Worm (Caenorhabditis elegans): ENCODE results near the gene C25G4.7.
"Not testable (repeated sequence)": the region's sequence is repeated elsewhere in the genome, so short reads cannot be mapped to it uniquely, and the experiment has no call there.

Gene C25G4.7

DNA sequence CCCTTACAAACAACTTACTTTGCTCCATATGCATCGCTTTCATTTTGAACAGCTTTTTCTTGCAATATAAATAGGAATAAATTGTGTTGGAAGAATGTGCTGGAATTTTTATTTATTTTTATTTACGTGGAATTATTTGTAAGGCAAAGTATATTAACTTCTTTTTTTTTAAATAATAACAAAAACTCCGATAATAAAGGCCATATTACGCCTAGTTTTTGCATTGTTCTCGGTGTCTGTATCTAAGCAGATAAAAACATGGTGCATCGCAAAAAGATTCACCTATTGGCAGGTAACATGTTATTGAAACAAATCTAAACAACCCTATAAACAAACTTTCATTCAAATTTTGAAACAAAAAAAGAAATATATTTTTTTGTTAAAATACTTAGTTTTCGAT lies 6.7 kb downstream of the C25G4.7 start, which contains the start of gene C25G4.8:
Gene C25G4.8, minus strand, starts transcription at position 101 of the 400 bp plus-strand sequence.
- TF ChIP-seq F13H6.1 (tag; optimal IDR thresholded peaks at IDR 0.05): no peak
- TF ChIP-seq K02D7.2 (tag; optimal IDR thresholded peaks at IDR 0.05): no peak
- no peak for TF ChIP-seq rnt-1 (tag; optimal IDR thresholded peaks at IDR 0.05)
- no peak for TF ChIP-seq ceh-14 (tag; optimal IDR thresholded peaks at IDR 0.05)
- TF ChIP-seq tbx-2 (tag; optimal IDR thresholded peaks at IDR 0.05): no peak
- no peak for TF ChIP-seq hlh-8 (tag; optimal IDR thresholded peaks at IDR 0.05)
- no peak for TF ChIP-seq sdc-2 (tag; optimal IDR thresholded peaks at IDR 0.05)

DNA sequence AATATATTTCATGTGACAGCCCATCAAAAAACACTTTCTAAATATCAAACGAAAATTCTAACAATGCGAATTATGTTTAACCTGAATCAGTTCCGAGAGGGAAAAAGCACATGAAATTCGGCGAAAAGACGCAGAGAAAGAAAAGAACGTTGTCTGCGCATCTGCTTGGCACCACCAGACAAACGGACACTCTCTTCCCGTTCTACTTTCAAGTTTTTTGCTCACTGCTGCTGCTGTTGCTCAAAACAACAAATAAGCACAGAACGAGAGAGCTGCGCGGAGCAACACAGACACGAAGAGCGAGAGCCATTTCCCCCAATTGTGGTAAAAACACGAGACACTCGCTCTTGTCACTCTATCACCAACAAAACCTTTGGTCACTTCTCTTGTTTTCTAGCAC lies 8.1 kb downstream of the C25G4.7 start:
- TF ChIP-seq ama-1 (optimal IDR thresholded peaks at IDR 0.05): no peak
- no peak for TF ChIP-seq ceh-48 (tag; optimal IDR thresholded peaks at IDR 0.05)
- TF ChIP-seq C38D4.7 (GFP tag; optimal IDR thresholded peaks at IDR 0.05): no peak
- no peak for TF ChIP-seq nhr-232 (tag; optimal IDR thresholded peaks at IDR 0.05)
- no peak for TF ChIP-seq hlh-30 (tag; optimal IDR thresholded peaks at IDR 0.05; ENCODE audit: insufficient read depth)

DNA sequence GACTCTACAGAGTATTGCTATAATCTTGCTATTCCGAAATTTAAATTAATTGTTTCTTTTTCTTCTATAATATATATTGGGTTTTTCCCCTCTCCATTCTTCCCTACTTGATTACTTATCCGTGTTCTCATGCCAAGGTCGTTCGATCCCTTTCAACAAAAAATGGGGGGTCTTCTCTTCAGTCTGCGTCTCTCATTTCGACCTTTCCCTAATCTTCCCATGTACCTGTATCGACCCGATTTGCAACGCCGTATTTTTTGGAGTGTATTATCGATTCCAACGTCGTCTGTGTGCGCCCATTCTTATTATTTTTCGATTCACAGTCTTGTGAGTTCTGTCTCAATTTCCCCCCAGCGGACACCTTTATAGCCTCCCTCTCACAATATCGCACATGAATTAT lies 11.0 kb downstream of the C25G4.7 start:
- TF ChIP-seq ceh-22 (tag; optimal IDR thresholded peaks at IDR 0.05) (no peak), npax-4 (tag; optimal IDR thresholded peaks at IDR 0.05) (no peak), ref-2 (tag; optimal IDR thresholded peaks at IDR 0.05) (no peak), T23F11.4 (GFP tag; optimal IDR thresholded peaks at IDR 0.05) (no peak), unc-86 (tag; optimal IDR thresholded peaks at IDR 0.05) (no peak), ceh-19 (GFP tag; optimal IDR thresholded peaks at IDR 0.05) (no peak), syd-9 (tag; optimal IDR thresholded peaks at IDR 0.05) (no peak), ceh-30 (tag; optimal IDR thresholded peaks at IDR 0.05) (no peak), lim-6 (tag; optimal IDR thresholded peaks at IDR 0.05) (no peak), pros-1 (tag; optimal IDR thresholded peaks at IDR 0.05) (no peak), K09A11.1 (tag; optimal IDR thresholded peaks at IDR 0.05; ENCODE audit: insufficient read depth) (no peak), fkh-6 (tag; optimal IDR thresholded peaks at IDR 0.05) (no peak), elt-4 (tag; optimal IDR thresholded peaks at IDR 0.05) (no peak)

DNA sequence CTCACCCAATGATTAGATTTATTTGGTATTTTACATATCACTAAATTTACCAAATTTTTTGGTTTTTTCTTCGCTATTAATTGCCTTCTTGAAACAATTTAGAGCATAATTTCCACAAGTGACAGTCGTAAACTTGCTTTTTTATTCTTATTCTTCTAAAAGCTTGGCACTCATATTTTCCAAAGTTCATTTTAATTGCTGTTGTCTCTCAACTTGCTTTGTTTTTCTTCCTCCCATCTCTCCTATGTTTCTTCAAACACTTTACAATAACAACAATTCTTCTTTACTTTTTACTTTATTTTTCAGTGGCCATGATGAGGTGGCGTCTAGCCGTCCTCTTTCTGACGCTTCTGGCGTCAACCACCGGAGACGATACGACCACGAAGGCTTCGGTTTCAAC lies 11.6 kb downstream of the C25G4.7 start, which contains the start of gene igdb-2:
Gene igdb-2, plus strand, starts transcription at position 301 of the 400 bp plus-strand sequence.
- TF ChIP-seq hlh-30 (tag; optimal IDR thresholded peaks at IDR 0.05; ENCODE audit: insufficient read depth) (no peak), ceh-14 (tag; optimal IDR thresholded peaks at IDR 0.05) (no peak), tbx-2 (tag; optimal IDR thresholded peaks at IDR 0.05) (no peak), hlh-15 (tag; optimal IDR thresholded peaks at IDR 0.05) (no peak), hlh-6 (tag; optimal IDR thresholded peaks at IDR 0.05) (no peak), rnt-1 (tag; optimal IDR thresholded peaks at IDR 0.05) (no peak), unc-86 (tag; optimal IDR thresholded peaks at IDR 0.05) (no peak), pax-1 (tag; optimal IDR thresholded peaks at IDR 0.05) (no peak), sox-4 (tag; optimal IDR thresholded peaks at IDR 0.05) (no peak), ceh-30 (tag; optimal IDR thresholded peaks at IDR 0.05) (no peak)

DNA sequence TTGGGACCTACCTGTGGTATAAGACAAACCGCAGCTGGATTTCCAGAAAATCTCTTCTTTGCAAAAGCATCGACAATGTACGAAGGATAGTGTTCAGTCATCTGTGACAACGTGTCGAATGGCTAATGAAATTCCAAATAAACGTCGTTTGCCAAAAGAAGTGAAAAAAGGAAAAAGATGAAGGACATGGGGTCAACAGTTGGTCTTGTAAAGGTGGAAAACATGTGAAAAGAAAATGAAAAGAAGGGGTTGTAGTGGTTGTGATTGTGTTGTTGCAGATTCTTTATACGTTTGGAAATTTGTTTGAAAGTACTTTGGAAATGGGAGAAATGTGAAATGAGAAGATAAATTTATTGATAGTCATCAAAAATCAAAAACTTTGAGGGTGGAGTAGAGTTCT lies 20.2 kb downstream of the C25G4.7 start, which contains the start of gene T04A11.1:
Gene T04A11.1, minus strand, starts transcription at position 101 of the 400 bp plus-strand sequence.
- not testable (repeated sequence) for TF ChIP-seq tbx-2 (tag; optimal IDR thresholded peaks at IDR 0.05); nhr-11 (tag; optimal IDR thresholded peaks at IDR 0.05); dmd-4 (tag; optimal IDR thresholded peaks at IDR 0.05; ENCODE audit: borderline replicate concordance)

DNA sequence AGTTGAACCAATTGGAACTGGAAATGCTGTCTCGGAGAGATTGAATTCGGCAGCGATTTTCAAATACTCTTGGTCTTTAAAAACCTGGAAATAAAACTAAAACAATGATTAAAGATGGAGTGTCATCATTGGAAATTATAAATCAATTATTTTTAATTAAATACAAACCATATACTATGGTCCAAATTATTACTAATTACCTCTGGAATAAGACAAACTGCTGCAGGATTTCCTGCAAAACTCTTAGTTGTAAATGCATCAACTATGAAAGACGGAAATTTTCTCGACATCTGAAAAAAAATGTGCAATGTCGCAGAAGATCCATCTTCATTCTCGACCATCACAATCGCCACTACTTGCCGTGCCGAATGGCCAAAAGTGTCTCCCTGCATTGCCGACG lies 22.0 kb downstream of the C25G4.7 start, which contains the start of gene igdb-1:
Gene igdb-1, plus strand, starts transcription at position 301 of the 400 bp plus-strand sequence.
- TF ChIP-seq ceh-45 (GFP tag; IDR thresholded peaks at IDR 0.05); pax-1 (tag; optimal IDR thresholded peaks at IDR 0.05); pag-3 (tag; optimal IDR thresholded peaks at IDR 0.05; ENCODE audit: borderline replicate concordance): not testable (repeated sequence)
